Worm (Caenorhabditis elegans) whole organism, L2 larva: Measurements from ENCODE around the gene sur-5.

Experiments
- fos-1 ChIP-seq: fragments of 150-350 bp; optimal IDR thresholded peaks from 2 replicates; lab custom pipeline; 2014; ENCODE audit warnings: missing biosample characterization, missing genetic modification characterization
- mdl-1 ChIP-seq, 2 experiments: fragments of 150-350 bp in 1 of 2; sonication (generic microtip) in 1 of 2; optimal IDR thresholded peaks; 2 replicates each; lab custom pipeline; 2017; ENCODE audit warnings: missing biosample characterization in 2 of 2, missing genetic modification characterization in 2 of 2
- nhr-12 ChIP-seq: fragments of 150-350 bp; optimal IDR thresholded peaks from 2 replicates; lab custom pipeline; 2014; ENCODE audit warnings: missing biosample characterization, missing genetic modification characterization
- nhr-237 ChIP-seq: fragments of 150-350 bp; optimal IDR thresholded peaks from 2 replicates; lab custom pipeline; 2014; ENCODE audit warnings: missing biosample characterization, missing genetic modification characterization
- nhr-6 ChIP-seq: fragments of 150-350 bp; optimal IDR thresholded peaks from 2 replicates; lab custom pipeline; 2014; ENCODE audit warnings: missing biosample characterization, missing genetic modification characterization
- snpc-4 ChIP-seq: fragments of 150-350 bp; optimal IDR thresholded peaks from 2 replicates; lab custom pipeline; 2014; ENCODE audit warnings: missing biosample characterization, missing genetic modification characterization

ce11 chrX:7316485-7317391 lies 11.4 kb upstream of the sur-5 start, which contains the start of the genes spp-2 and spp-6:
- no peak for TF ChIP-seq nhr-237 (tag; lab: Kevin White, UChicago)
- no peak for TF ChIP-seq mdl-1 (tag; optimal IDR thresholded peaks at IDR 0.05; lab: Kevin White, UChicago)
- TF ChIP-seq nhr-6: no peak
- TF ChIP-seq snpc-4: no peak
- TF ChIP-seq nhr-12 (tag; lab: Kevin White, UChicago): no peak
- TF ChIP-seq fos-1: peak; percentile 53
